Worm (Caenorhabditis elegans) whole organism, L3 larva: ENCODE results near the gene D2062.4.
"Not testable (repeated sequence)": the region's sequence is repeated elsewhere in the genome, so short reads cannot be mapped to it uniquely, and the experiment has no call there.

ENCODE experiments used
- aly-2 ChIP-seq: fragments of 150-350 bp; optimal IDR thresholded peaks from 2 replicates; lab custom pipeline; 2014; ENCODE audit warnings: missing biosample characterization, missing genetic modification characterization
- ama-1 ChIP-seq: fragments of 150-350 bp; optimal IDR thresholded peaks from 2 replicates; lab custom pipeline; 2018
- egl-27 ChIP-seq: sonication (generic microtip); optimal IDR thresholded peaks from 4 replicates; lab custom pipeline; 2017; ENCODE audit warnings: missing biosample characterization, missing genetic modification reagents, missing genetic modification characterization
- egl-5 ChIP-seq: fragments of 150-350 bp; optimal IDR thresholded peaks from 2 replicates; lab custom pipeline; 2017; ENCODE audit warnings: missing biosample characterization, missing genetic modification reagents, missing genetic modification characterization, inconsistent platforms
- elt-3 ChIP-seq, 3 experiments: fragments of 150-350 bp in 1 of 3; sonication (generic microtip) in 2 of 3; optimal IDR thresholded peaks; 2 replicates in 2 of 3; 4 replicates in 1 of 3; lab custom pipeline; 2014 to 2017; ENCODE audit warnings: missing biosample characterization in 3 of 3, missing genetic modification characterization in 3 of 3
- eor-1 ChIP-seq, 2 experiments: fragments of 150-350 bp; optimal IDR thresholded peaks; 2 replicates each; lab custom pipeline; 2014 to 2018; ENCODE audit warnings: missing biosample characterization in 2 of 2, missing genetic modification characterization in 2 of 2
- fkh-10 ChIP-seq: sonication (generic microtip); optimal IDR thresholded peaks from 2 replicates; lab custom pipeline; 2017; ENCODE audit warnings: missing biosample characterization, missing genetic modification reagents, missing genetic modification characterization
- hmg-11 ChIP-seq: sonication (generic microtip); optimal IDR thresholded peaks from 2 replicates; lab custom pipeline; 2016; ENCODE audit warnings: missing genetic modification characterization, missing compliant biosample characterization
- jun-1 ChIP-seq: fragments of 150-350 bp; optimal IDR thresholded peaks from 2 replicates; lab custom pipeline; 2014; ENCODE audit warnings: missing biosample characterization, missing genetic modification reagents, missing genetic modification characterization
- skn-1 ChIP-seq: fragments of 150-350 bp; optimal IDR thresholded peaks from 2 replicates; lab custom pipeline; 2014; ENCODE audit warnings: missing biosample characterization, missing genetic modification characterization
- snpc-4 ChIP-seq: fragments of 150-350 bp; optimal IDR thresholded peaks from 2 replicates; lab custom pipeline; 2014; ENCODE audit warnings: missing biosample characterization, missing genetic modification characterization
- zag-1 ChIP-seq: fragments of 150-350 bp; optimal IDR thresholded peaks from 2 replicates; lab custom pipeline; 2014; ENCODE audit warnings: missing biosample characterization, missing genetic modification characterization

D2062.4 gene

DNA sequence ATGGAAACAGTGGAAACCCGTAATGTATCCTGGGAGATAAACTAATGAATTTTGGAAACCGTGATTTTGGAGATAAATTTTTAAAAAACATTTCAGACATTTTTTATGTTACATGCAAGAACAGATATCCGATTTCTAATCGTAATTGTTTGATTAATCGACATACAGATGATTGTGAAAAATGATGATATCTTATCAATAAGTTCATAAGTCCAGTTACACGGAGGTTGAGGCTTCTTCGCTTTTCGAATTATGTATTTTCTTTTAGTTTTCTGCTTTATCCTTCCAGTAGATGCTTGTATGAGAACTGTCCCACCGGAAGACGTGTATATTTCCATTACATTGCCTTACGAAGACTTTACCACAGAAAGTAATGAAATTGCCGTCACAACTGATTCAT, 42.4 kb downstream of the D2062.4 start, which contains the start of gene F22E5.22:
TSS of gene F22E5.22 (plus strand) at position 301 of the 400 bp plus-strand sequence.
- TF ChIP-seq ama-1: no peak
- TF ChIP-seq egl-27 (tag; lab: Kevin White, UChicago): no peak
- TF ChIP-seq eor-1 (tag; optimal IDR thresholded peaks at IDR 0.05; lab: Kevin White, UChicago): no peak
- TF ChIP-seq aly-2: no peak
- no peak for TF ChIP-seq skn-1 (tag; lab: Kevin White, UChicago)
- TF ChIP-seq fkh-10: no peak
- no peak for TF ChIP-seq elt-3 (tag; optimal IDR thresholded peaks at IDR 0.05; lab: Kevin White, UChicago)
- no peak for TF ChIP-seq snpc-4 (tag; lab: Kevin White, UChicago)

- TF ChIP-seq egl-5 (tag; lab: Kevin White, UChicago); egl-27 (tag; lab: Kevin White, UChicago); hmg-11: not testable (repeated sequence)
Observed at ce11 chrII:2672320-2672719, 49.1 kb downstream of the D2062.4 start, which contains the start of gene sri-57. Gene sri-57, minus strand, starts transcription at chrII:2672420.

DNA sequence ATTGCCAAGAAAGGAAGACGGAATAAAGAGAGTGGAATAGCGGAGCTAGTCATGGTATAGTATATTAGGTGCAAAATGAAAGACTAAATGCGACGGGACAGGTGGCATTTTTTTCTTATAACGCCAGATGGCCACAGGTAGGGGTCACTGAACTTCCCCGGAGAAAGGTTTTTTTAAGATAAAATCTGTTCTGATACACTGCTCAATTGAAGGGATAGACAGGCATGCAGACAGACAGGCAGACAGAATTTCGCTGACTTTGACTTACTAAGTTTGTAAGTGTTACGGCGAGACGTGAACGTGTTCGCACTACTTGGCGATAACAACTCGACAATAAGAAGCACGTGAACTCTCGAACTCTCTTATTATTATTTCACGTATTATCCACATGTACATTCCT, 50.3 kb downstream of the D2062.4 start, which contains the start of the genes F22E5.20 and F22E5.1:
TSS of gene F22E5.20 (minus strand) at position 101 of the 400 bp plus-strand sequence.
TSS of gene F22E5.1 (plus strand) at position 242 of the 400 bp plus-strand sequence.
- TF ChIP-seq zag-1 (tag; lab: Kevin White, UChicago); fkh-10; jun-1 (tag; lab: Kevin White, UChicago): not testable (repeated sequence)
